Fruit fly (Drosophila melanogaster) whole organism, larva: ENCODE results near the gene CG12477.

Experiments used
- noc ChIP-seq: fragments of 200-800 bp; sonication (Bioruptor generic); optimal IDR thresholded peaks from 3 replicates; lab custom pipeline; 2019; ENCODE audit warnings: missing biosample characterization, mild to moderate bottlenecking, missing genetic modification characterization, moderate library complexity

Gene CG12477

DNA sequence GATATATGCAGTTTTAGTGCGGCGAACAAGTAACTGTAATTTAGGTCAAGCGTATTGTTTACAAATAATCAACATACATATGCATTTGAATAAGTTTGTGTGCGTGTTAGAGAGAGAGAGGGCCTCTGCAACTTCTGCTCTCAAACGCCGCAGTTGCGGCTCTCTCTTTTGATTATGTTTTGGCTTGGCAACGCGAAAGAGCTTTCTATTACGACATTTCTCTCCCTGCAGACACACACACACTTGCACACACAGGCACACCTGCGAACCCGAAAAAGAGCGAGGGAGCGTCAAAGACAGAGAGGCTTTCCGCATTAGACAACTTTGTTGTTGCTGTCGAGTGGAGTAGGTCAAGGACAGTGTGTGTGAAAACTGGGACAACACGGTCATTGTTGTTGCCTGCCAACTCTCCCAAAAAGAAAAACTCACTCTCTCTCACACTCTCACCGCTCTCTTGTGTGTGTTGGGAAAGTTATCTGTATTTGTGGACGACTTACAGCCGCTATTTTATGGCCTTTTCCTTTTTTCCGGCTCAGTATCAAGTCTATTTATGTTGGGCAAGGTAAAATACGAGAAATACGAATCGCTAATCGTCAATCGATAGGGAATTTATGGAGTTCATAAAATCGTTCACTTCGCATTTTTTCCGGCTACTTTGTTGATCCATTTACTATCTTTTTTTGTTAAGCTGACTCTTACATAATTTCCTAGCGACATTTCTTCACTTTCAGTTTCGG lies 34.2 kb upstream of the CG12477 start:
- TF ChIP-seq noc (tag; lab: Kevin White, UChicago): no peak

DNA sequence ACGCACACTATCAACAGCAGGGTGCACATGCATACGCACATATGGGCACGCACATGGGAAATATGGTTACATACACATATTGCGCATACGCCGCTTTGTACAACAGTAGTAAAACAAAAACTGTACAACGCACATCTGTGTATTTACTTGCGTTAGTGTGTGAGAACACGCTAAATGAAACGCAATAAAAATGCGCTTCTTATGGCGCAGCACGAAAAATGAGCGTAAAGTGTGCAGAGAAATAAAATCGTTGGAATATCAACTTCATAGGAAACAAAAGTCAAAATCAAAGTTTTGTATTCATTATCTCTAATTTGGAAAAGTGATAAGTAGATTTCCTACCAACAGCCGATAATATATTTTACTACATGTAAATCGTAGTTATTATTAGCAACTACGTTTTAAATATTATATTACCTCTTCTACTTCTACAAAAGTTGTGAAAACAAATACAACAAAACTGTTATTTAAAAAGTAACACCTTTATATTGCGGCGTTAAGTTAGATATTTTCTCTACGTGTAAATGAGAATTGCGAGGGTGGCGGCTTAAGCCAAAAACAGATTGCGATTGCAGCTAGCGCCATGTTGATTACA lies 33.3 kb upstream of the CG12477 start:
- TF ChIP-seq noc (tag; lab: Kevin White, UChicago): no peak

dm6 chr3L:18753827-18754226 lies 30.8 kb upstream of the CG12477 start:
- TF ChIP-seq noc (tag; lab: Kevin White, UChicago): no peak

DNA sequence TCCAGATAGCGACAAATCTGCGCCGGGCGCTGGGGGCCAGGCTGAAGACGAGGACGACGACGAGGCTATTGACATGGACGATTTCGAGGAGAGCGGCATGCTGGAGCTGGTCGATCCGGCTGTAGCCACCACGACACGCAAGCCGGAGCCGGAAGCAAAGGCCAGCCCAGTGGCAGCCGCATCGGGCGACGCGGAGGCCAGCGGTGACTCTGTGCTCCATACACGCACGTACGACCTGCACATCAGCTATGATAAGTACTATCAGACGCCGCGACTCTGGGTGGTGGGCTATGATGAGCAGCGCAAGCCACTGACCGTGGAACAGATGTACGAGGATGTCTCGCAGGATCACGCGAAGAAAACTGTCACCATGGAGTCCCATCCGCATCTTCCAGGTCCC lies 26.7 kb upstream of the CG12477 start:
- TF ChIP-seq noc (tag; lab: Kevin White, UChicago): no peak

- TF ChIP-seq noc (tag; lab: Kevin White, UChicago): peak; percentile 19
These were observed 25.1 kb upstream of the CG12477 start, which contains the start of the genes Nufip and Atg3 for dm6 chr3L:18747953-18748756. Gene Nufip, minus strand, starts transcription at chr3L:18748367. Gene Atg3, plus strand, starts transcription at chr3L:18748687.

DNA sequence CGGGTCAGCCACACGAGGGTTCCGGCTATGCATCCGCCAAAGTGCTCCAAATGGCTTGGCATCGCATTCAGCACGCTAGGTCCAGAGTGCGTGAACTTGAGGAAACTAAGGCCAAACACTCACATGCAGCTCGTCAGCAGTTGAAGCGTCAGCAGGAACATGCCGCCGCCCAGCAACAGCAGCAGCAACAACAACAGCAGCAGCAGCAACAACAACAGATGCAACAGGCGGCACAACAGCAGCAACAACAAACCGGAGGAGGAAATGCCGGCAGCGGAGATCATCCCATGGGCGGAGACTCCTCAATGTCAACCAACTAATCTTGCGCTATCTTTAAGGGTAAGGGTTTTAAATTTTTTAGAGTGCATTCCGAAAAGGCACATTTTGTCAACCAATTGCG lies 23.1 kb upstream of the CG12477 start:
- TF ChIP-seq noc (tag; lab: Kevin White, UChicago): no peak

DNA sequence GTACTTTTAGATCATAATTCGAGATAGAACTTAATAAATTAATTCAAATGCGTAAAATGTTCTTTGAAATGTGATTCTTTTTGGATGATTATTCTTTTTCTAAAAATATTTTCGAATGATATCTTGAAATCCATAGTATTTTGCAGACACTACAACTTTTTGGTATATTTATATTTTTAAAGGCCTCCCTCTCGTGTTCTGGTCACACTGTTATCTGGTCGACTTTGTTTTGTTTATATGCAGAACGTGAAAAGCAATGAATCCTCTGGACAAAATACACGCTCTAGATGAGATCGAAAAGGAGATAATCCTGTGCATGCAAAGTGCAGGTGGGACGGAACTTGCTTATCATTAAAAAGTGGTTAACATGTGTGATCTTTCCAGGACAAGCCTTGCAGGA lies 22.6 kb upstream of the CG12477 start, which contains the start of gene MED11:
Gene MED11, plus strand, starts transcription at position 210 of the 400 bp plus-strand sequence.
- TF ChIP-seq noc (tag; lab: Kevin White, UChicago): no peak

- no peak for TF ChIP-seq noc (tag; lab: Kevin White, UChicago)
These were observed 21.1 kb upstream of the CG12477 start, which contains the start of gene CG6885 for dm6 chr3L:18744188-18744587. Gene CG6885, plus strand, starts transcription at chr3L:18744488.

DNA sequence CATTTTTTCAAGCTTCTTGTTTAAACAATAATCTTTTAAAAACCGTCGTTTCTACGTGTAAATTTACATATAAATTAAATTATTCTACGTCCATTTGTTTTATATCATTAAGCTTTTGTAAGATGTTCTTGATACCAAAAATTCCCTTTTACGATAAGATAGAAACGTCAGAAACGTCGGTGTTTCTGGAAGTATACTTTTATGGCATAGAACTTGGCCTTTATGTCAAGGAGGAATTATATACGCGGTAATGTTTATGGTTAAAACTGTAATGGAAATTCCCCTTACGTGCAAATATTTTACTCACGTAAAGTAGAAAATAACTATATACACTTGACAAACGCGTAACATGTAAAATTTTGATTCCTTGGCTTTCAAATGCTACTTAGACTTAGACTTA lies 20.6 kb upstream of the CG12477 start:
- TF ChIP-seq noc (tag; lab: Kevin White, UChicago): no peak

DNA sequence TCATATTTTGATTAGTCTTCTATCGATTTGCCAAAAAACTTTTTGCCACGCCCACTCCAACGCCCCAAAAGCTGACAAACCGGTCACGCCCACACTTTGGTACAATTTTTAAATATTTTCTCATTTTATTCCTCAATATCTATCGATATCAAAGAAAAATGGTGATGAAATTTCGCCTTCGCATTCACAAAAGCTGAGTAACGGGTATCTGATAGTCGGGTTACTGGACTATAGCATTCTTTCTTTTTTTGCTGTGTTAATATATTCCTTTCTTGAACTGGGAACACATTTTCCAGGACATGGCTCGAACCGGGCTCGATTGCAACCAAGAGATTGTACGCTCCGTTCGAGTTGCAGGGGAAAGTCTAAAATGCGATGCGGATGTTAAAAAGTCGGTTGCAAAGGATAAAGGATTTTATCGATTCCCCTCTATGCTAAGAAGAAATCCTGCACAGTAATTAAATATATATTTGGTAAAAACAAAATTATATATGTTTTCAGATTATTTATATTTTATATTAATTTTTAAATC lies 19.9 kb upstream of the CG12477 start:
- no peak for TF ChIP-seq noc (tag; lab: Kevin White, UChicago)

dm6 chr3L:18698312-18698711 lies 24.8 kb downstream of the CG12477 start, which contains the start of gene Dic4:
Gene Dic4, minus strand, starts transcription at chr3L:18698412.
- no peak for TF ChIP-seq noc (tag; lab: Kevin White, UChicago)

DNA sequence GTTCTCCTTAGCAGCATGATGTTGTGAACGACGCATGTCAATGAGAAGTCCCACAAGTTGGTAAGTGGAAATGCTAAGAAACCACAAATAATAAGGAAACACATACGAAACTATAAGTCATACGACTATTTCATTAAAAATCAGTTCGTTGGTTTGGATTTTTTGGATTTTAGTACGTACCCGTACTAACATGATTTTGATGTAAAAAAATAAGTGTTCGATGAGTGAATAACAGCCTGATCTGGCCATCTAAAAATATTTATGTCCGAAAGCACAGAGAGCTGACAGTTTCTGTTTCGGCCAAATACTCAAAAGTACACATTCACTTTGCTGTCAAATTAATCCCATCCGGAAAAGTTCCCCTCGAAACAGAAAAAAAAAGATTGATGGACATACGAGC lies 29.2 kb downstream of the CG12477 start, which contains the start of gene CG6893:
Gene CG6893, plus strand, starts transcription at position 301 of the 400 bp plus-strand sequence.
- no peak for TF ChIP-seq noc (tag; lab: Kevin White, UChicago)

- peak; percentile 15 for TF ChIP-seq noc (tag; lab: Kevin White, UChicago)
These were observed 36.8 kb downstream of the CG12477 start, which contains the start of gene Cyp12c1 for dm6 chr3L:18686220-18686801. Gene Cyp12c1, minus strand, starts transcription at chr3L:18686319.

- no peak for TF ChIP-seq noc (tag; lab: Kevin White, UChicago)
These were observed 39.2 kb downstream of the CG12477 start, which contains the start of gene Chmp1 for dm6 chr3L:18683846-18684245. Gene Chmp1, minus strand, starts transcription at chr3L:18684061.
